Fruit fly (Drosophila melanogaster) whole organism, embryonic: Measurements from ENCODE around the gene Rpn11.

ENCODE experiments used
- Atf6 ChIP-seq: fragments of 200-800 bp; sonication (Bioruptor generic); IDR thresholded peaks from 2 replicates; pipeline ENCODE4 v1.3.6; 2022; ENCODE audit warnings: missing biosample characterization, missing genetic modification characterization
- B-H2 ChIP-seq: fragments of 200-800 bp; sonication (Bioruptor generic); optimal IDR thresholded peaks from 2 replicates; lab custom pipeline; 2018; ENCODE audit warnings: missing biosample characterization, mild to moderate bottlenecking, missing genetic modification characterization
- C15 ChIP-seq: fragments of 200-800 bp; sonication (Bioruptor generic); IDR thresholded peaks from 3 replicates; pipeline ENCODE4 v1.3.6; 2022; ENCODE audit warnings: missing biosample characterization, missing genetic modification characterization
- CG10209 ChIP-seq: fragments of 200-800 bp; sonication (Bioruptor generic); optimal IDR thresholded peaks from 3 replicates; lab custom pipeline; 2017; ENCODE audit warnings: missing biosample characterization, mild to moderate bottlenecking, missing genetic modification characterization, missing genetic modification reagents
- CG11093 ChIP-seq: fragments of 200-800 bp; sonication (Bioruptor generic); IDR thresholded peaks from 3 replicates; pipeline ENCODE4 v1.3.6; 2022; ENCODE audit warnings: missing biosample characterization, missing genetic modification characterization
- CG12104 ChIP-seq: fragments of 200-800 bp; sonication (Bioruptor generic); optimal IDR thresholded peaks from 3 replicates; lab custom pipeline; 2016; ENCODE audit warnings: missing biosample characterization, missing genetic modification characterization
- CG12219 ChIP-seq: fragments of 200-800 bp; sonication (Bioruptor generic); optimal IDR thresholded peaks from 3 replicates; lab custom pipeline; 2018; ENCODE audit warnings: missing biosample characterization, mild to moderate bottlenecking, missing genetic modification characterization
- CG12299 ChIP-seq: fragments of 200-800 bp; sonication (Bioruptor generic); optimal IDR thresholded peaks from 2 replicates; lab custom pipeline; 2018; ENCODE audit warnings: missing biosample characterization, mild to moderate bottlenecking, missing genetic modification characterization
- CG13775 ChIP-seq: fragments of 200-800 bp; sonication (Bioruptor generic); optimal IDR thresholded peaks from 3 replicates; lab custom pipeline; 2017; ENCODE audit warnings: missing biosample characterization, mild to moderate bottlenecking, missing genetic modification characterization
- CG14965 ChIP-seq: fragments of 200-800 bp; sonication (Bioruptor generic); optimal IDR thresholded peaks from 2 replicates; lab custom pipeline; 2016; ENCODE audit warnings: missing biosample characterization, missing genetic modification characterization, borderline replicate concordance
- CG15601 ChIP-seq: fragments of 200-800 bp; sonication (Bioruptor generic); optimal IDR thresholded peaks from 3 replicates; lab custom pipeline; 2019; ENCODE audit warnings: missing biosample characterization, mild to moderate bottlenecking, missing genetic modification characterization, moderate library complexity
- CG17361 ChIP-seq: fragments of 200-800 bp; sonication (Bioruptor generic); IDR thresholded peaks from 3 replicates; pipeline ENCODE4 v1.3.6; 2022; ENCODE audit warnings: missing biosample characterization, missing genetic modification characterization
- CG18011 ChIP-seq: fragments of 200-800 bp; sonication (Bioruptor generic); optimal IDR thresholded peaks from 2 replicates; lab custom pipeline; 2017; ENCODE audit warnings: missing biosample characterization, missing genetic modification characterization, mild to moderate bottlenecking, moderate library complexity, missing genotype
- CG32772 ChIP-seq: fragments of 200-800 bp; sonication (Bioruptor generic); IDR thresholded peaks from 2 replicates; pipeline ENCODE4 v1.3.6; 2022; ENCODE audit warnings: missing biosample characterization, missing genetic modification characterization
- CG6689 ChIP-seq: fragments of 200-800 bp; sonication (Bioruptor generic); IDR thresholded peaks from 2 replicates; pipeline ENCODE4 v1.3.6; 2022; ENCODE audit warnings: missing biosample characterization, missing genetic modification characterization
- CG7786 ChIP-seq: fragments of 200-800 bp; sonication (Bioruptor generic); optimal IDR thresholded peaks from 2 replicates; lab custom pipeline; 2016; ENCODE audit warnings: missing biosample characterization, missing genetic modification characterization
- CG7928 ChIP-seq: fragments of 200-800 bp; sonication (Bioruptor generic); optimal IDR thresholded peaks from 2 replicates; lab custom pipeline; 2017; ENCODE audit warnings: missing biosample characterization, mild to moderate bottlenecking, missing genetic modification characterization
- Dip3 ChIP-seq: fragments of 200-800 bp; sonication (Bioruptor generic); optimal IDR thresholded peaks from 3 replicates; lab custom pipeline; 2016; ENCODE audit warnings: missing biosample characterization, missing genetic modification characterization
- Drgx ChIP-seq: fragments of 200-800 bp; sonication (Bioruptor generic); IDR thresholded peaks from 2 replicates; pipeline ENCODE4 v1.3.6; 2022; ENCODE audit warnings: missing biosample characterization, missing genetic modification characterization
- Ets97D ChIP-seq: fragments of 200-800 bp; sonication (Bioruptor generic); optimal IDR thresholded peaks from 3 replicates; lab custom pipeline; 2016; ENCODE audit warnings: missing biosample characterization, missing genetic modification characterization
- GATAe ChIP-seq: fragments of 200-800 bp; sonication (Bioruptor generic); conservative IDR thresholded peaks from 2 replicates; pipeline ENCODE4 v1.3.6; 2022; ENCODE audit warnings: missing biosample characterization, missing genetic modification characterization
- HLH4C ChIP-seq: fragments of 200-800 bp; sonication (Bioruptor generic); IDR thresholded peaks from 3 replicates; pipeline ENCODE4 v1.3.6; 2022; ENCODE audit warnings: missing biosample characterization, missing genetic modification characterization; ENCODE audit not compliant: partially characterized antibody
- HmgD ChIP-seq: fragments of 200-800 bp; sonication (Bioruptor generic); optimal IDR thresholded peaks from 3 replicates; lab custom pipeline; 2016; ENCODE audit warnings: missing biosample characterization, missing genetic modification characterization
- MESR4 ChIP-seq: fragments of 200-800 bp; sonication (Bioruptor generic); optimal IDR thresholded peaks from 2 replicates; lab custom pipeline; 2018; ENCODE audit warnings: missing biosample characterization, mild to moderate bottlenecking, missing genetic modification characterization, moderate library complexity
- NC2β ChIP-seq: fragments of 200-800 bp; sonication (Bioruptor generic); optimal IDR thresholded peaks from 2 replicates; lab custom pipeline; 2016; ENCODE audit warnings: missing biosample characterization, missing genetic modification characterization
- Optix ChIP-seq: fragments of 200-800 bp; sonication (Bioruptor generic); IDR thresholded peaks from 3 replicates; pipeline ENCODE4 v1.3.6; 2022; ENCODE audit warnings: missing biosample characterization, missing genetic modification characterization
- Six4 ChIP-seq: fragments of 200-800 bp; sonication (Bioruptor generic); optimal IDR thresholded peaks from 2 replicates; lab custom pipeline; 2016; ENCODE audit warnings: missing biosample characterization, missing genetic modification characterization
- Vsx1 ChIP-seq: fragments of 200-800 bp; sonication (Bioruptor generic); optimal IDR thresholded peaks from 2 replicates; lab custom pipeline; 2017; ENCODE audit warnings: missing biosample characterization, mild to moderate bottlenecking, missing genetic modification characterization, missing genetic modification reagents
- ab ChIP-seq: fragments of 200-800 bp; sonication (Bioruptor generic); optimal IDR thresholded peaks from 2 replicates; lab custom pipeline; 2016; ENCODE audit warnings: missing biosample characterization, missing genetic modification characterization
- bsh ChIP-seq, 2 experiments: fragments of 200-800 bp; sonication (Bioruptor generic); optimal IDR thresholded peaks; 2 replicates each; lab custom pipeline; 2017 to 2018; ENCODE audit warnings: mild to moderate bottlenecking in 2 of 2, missing biosample characterization in 2 of 2, missing genetic modification characterization in 2 of 2, moderate library complexity in 1 of 2
- btn ChIP-seq: fragments of 200-800 bp; sonication (Bioruptor generic); optimal IDR thresholded peaks from 2 replicates; lab custom pipeline; 2016; ENCODE audit warnings: missing biosample characterization, missing genetic modification characterization
- chif ChIP-seq, 2 experiments: fragments of 200-800 bp; sonication (Bioruptor generic); optimal IDR thresholded peaks; 3 replicates each; lab custom pipeline; 2016; ENCODE audit warnings: missing biosample characterization in 2 of 2, missing genetic modification characterization in 2 of 2
- fru ChIP-seq: fragments of >200 bp; optimal IDR thresholded peaks from 2 replicates; lab custom pipeline; 2017
- ftz-f1 ChIP-seq: fragments of 200-800 bp; sonication (Bioruptor generic); optimal IDR thresholded peaks from 2 replicates; lab custom pipeline; 2016; ENCODE audit warnings: missing biosample characterization, missing genetic modification characterization
- insv ChIP-seq, 2 experiments: fragments of 200-800 bp; sonication (Bioruptor generic); optimal IDR thresholded peaks; 3 replicates each; lab custom pipeline; 2016 to 2018; ENCODE audit warnings: missing biosample characterization in 2 of 2, missing genetic modification characterization in 2 of 2
- inv ChIP-seq: fragments of 200-800 bp; sonication (Bioruptor generic); IDR thresholded peaks from 2 replicates; pipeline ENCODE4 v1.3.6; 2022; ENCODE audit warnings: missing biosample characterization, missing genetic modification characterization; ENCODE audit not compliant: partially characterized antibody
- kay ChIP-seq: fragments of 200-800 bp; sonication (Bioruptor generic); optimal IDR thresholded peaks from 2 replicates; lab custom pipeline; 2016; ENCODE audit warnings: missing biosample characterization, missing genetic modification characterization
- lmd ChIP-seq: fragments of 200-800 bp; sonication (Bioruptor generic); IDR thresholded peaks from 2 replicates; pipeline ENCODE4 v1.3.6; 2022; ENCODE audit warnings: missing biosample characterization, missing genetic modification characterization
- mam ChIP-seq: fragments of 200-800 bp; sonication (Bioruptor generic); optimal IDR thresholded peaks from 3 replicates; lab custom pipeline; 2016; ENCODE audit warnings: missing biosample characterization, missing genetic modification characterization
- nau ChIP-seq: fragments of 200-800 bp; sonication (Bioruptor generic); optimal IDR thresholded peaks from 3 replicates; lab custom pipeline; 2017; ENCODE audit warnings: missing biosample characterization, mild to moderate bottlenecking, missing genetic modification characterization, missing genetic modification reagents
- nmo ChIP-seq: fragments of 200-800 bp; sonication (Bioruptor generic); optimal IDR thresholded peaks from 2 replicates; lab custom pipeline; 2018; ENCODE audit warnings: missing biosample characterization, mild to moderate bottlenecking, missing genetic modification characterization, moderate library complexity
- odd ChIP-seq: fragments of 200-800 bp; sonication (Bioruptor generic); optimal IDR thresholded peaks from 2 replicates; lab custom pipeline; 2017; ENCODE audit warnings: missing biosample characterization, mild to moderate bottlenecking, missing genetic modification characterization
- org-1 ChIP-seq: fragments of 200-800 bp; sonication (Bioruptor generic); optimal IDR thresholded peaks from 2 replicates; lab custom pipeline; 2017; ENCODE audit warnings: missing biosample characterization, missing genetic modification characterization
- pnt ChIP-seq: fragments of 200-800 bp; sonication (Bioruptor generic); optimal IDR thresholded peaks from 3 replicates; lab custom pipeline; 2016; ENCODE audit warnings: missing biosample characterization, missing genetic modification characterization
- sens ChIP-seq: fragments of 200-800 bp; sonication (Bioruptor generic); peaks from one replicate; lab custom pipeline; 2016; ENCODE audit warnings: missing biosample characterization, missing genetic modification characterization
- slou ChIP-seq: fragments of 200-800 bp; sonication (Bioruptor generic); optimal IDR thresholded peaks from 3 replicates; lab custom pipeline; 2016; ENCODE audit warnings: missing biosample characterization, missing genetic modification characterization
- sob ChIP-seq: fragments of 200-800 bp; sonication (Bioruptor generic); IDR thresholded peaks from 2 replicates; pipeline ENCODE4 v1.3.6; 2022; ENCODE audit warnings: missing biosample characterization, missing genetic modification characterization
- sug ChIP-seq: fragments of 200-800 bp; optimal IDR thresholded peaks from 2 replicates; lab custom pipeline; 2019; ENCODE audit warnings: missing biosample characterization, mild to moderate bottlenecking, missing genetic modification characterization, moderate library complexity
- tna ChIP-seq: fragments of 200-800 bp; sonication (Bioruptor generic); IDR thresholded peaks from 2 replicates; pipeline ENCODE4 v1.3.6; 2022; ENCODE audit warnings: missing biosample characterization, missing genetic modification characterization; ENCODE audit not compliant: partially characterized antibody
- tup ChIP-seq: fragments of 200-800 bp; sonication (Bioruptor generic); optimal IDR thresholded peaks from 2 replicates; lab custom pipeline; 2016; ENCODE audit warnings: missing biosample characterization, mild to moderate bottlenecking, missing genetic modification characterization, moderate library complexity
- wdn ChIP-seq: fragments of 200-800 bp; sonication (Bioruptor generic); IDR thresholded peaks from 2 replicates; pipeline ENCODE4 v1.3.6; 2022; ENCODE audit warnings: missing biosample characterization, missing genetic modification characterization

The Rpn11 gene

dm6 chr2L:5059645-5060254 lies at the start of gene Rpn11:
Rpn11 (minus strand) TSS chr2L:5059790.
- no peak for TF ChIP-seq C15
- TF ChIP-seq nmo = peak; percentile 80
- TF ChIP-seq CG7928 (GFP tag; lab: Kevin White, UChicago) = no peak
- TF ChIP-seq GATAe (GFP tag; lab: Robert Waterston, UW) = no peak
- peak; percentile 46 for TF ChIP-seq Six4 (GFP tag; lab: Kevin White, UChicago)
- peak; percentile 49 for TF ChIP-seq slou (GFP tag; lab: Kevin White, UChicago)
- TF ChIP-seq CG13775 (GFP tag; lab: Kevin White, UChicago) = peak; percentile 79
- no peak for TF ChIP-seq NC2β (GFP tag; lab: Kevin White, UChicago)
- no peak for TF ChIP-seq tna (GFP tag; lab: Robert Waterston, UW)
- TF ChIP-seq MESR4 = peak; percentile 87
- TF ChIP-seq Atf6 (GFP tag; lab: Robert Waterston, UW) = no peak
- no peak for TF ChIP-seq insv (GFP tag; optimal IDR thresholded peaks at IDR 0.05; lab: Kevin White, UChicago)
- TF ChIP-seq org-1 (GFP tag; lab: Kevin White, UChicago) = no peak
- TF ChIP-seq HmgD = no peak
- TF ChIP-seq CG14965 (GFP tag; lab: Kevin White, UChicago) = no peak
- TF ChIP-seq Dip3 = peak; percentile 34
- no peak for TF ChIP-seq CG12219 (GFP tag; lab: Kevin White, UChicago)
- TF ChIP-seq ftz-f1 = no peak
- no peak for TF ChIP-seq CG18011 (GFP tag; lab: Kevin White, UChicago)
- no peak for TF ChIP-seq CG32772 (GFP tag; lab: Robert Waterston, UW)
- peak; percentile 56 for TF ChIP-seq CG15601
- TF ChIP-seq sob (GFP tag; lab: Robert Waterston, UW) = no peak
- TF ChIP-seq bsh (GFP tag; optimal IDR thresholded peaks at IDR 0.05; lab: Kevin White, UChicago) = peak in 1 of 2 experiments; percentile 41
- peak; percentile 51 for TF ChIP-seq CG12104 (GFP tag; lab: Kevin White, UChicago)
- TF ChIP-seq odd (GFP tag; lab: Kevin White, UChicago) = peak; percentile 0
- TF ChIP-seq CG7786 (GFP tag; lab: Kevin White, UChicago) = peak; percentile 29
- no peak for TF ChIP-seq tup
- peak; percentile 44 for TF ChIP-seq HLH4C (GFP tag; lab: Robert Waterston, UW)
- TF ChIP-seq Ets97D (GFP tag; lab: Kevin White, UChicago) = peak; percentile 24
- TF ChIP-seq CG12299 (tag; lab: Kevin White, UChicago) = no peak
- TF ChIP-seq Drgx (GFP tag; lab: Robert Waterston, UW) = no peak
- no peak for TF ChIP-seq CG11093 (GFP tag; lab: Robert Waterston, UW)
- TF ChIP-seq CG6689 (GFP tag; lab: Robert Waterston, UW) = peak; percentile 35
- no peak for TF ChIP-seq ab (GFP tag; lab: Kevin White, UChicago)
- no peak for TF ChIP-seq Optix (GFP tag; lab: Robert Waterston, UW)
- TF ChIP-seq nau (GFP tag; lab: Kevin White, UChicago) = no peak
- TF ChIP-seq CG10209 (GFP tag; lab: Kevin White, UChicago) = peak; percentile 58
- peak; percentile 86 for TF ChIP-seq CG17361 (GFP tag; lab: Robert Waterston, UW)
- TF ChIP-seq lmd (GFP tag; lab: Robert Waterston, UW) = no peak; the same call in 1 of the 2 replicates
- TF ChIP-seq B-H2 (GFP tag; lab: Kevin White, UChicago) = peak; percentile 59
- TF ChIP-seq sug (tag; lab: Kevin White, UChicago) = peak; percentile 78
- TF ChIP-seq fru (lab: Kevin White, UChicago) = no peak
- TF ChIP-seq btn (GFP tag; lab: Kevin White, UChicago) = no peak
- no peak for TF ChIP-seq inv (GFP tag; lab: Robert Waterston, UW)
- TF ChIP-seq kay (GFP tag; lab: Kevin White, UChicago) = peak; percentile 50
- TF ChIP-seq sens = peak; percentile 95
- peak; percentile 16 to 47 for TF ChIP-seq chif (GFP tag; optimal IDR thresholded peaks at IDR 0.05; lab: Kevin White, UChicago)
- TF ChIP-seq mam (GFP tag; lab: Kevin White, UChicago) = peak; percentile 24
- no peak for TF ChIP-seq Vsx1 (GFP tag; lab: Kevin White, UChicago)
- TF ChIP-seq wdn = no peak
- TF ChIP-seq pnt (GFP tag; lab: Kevin White, UChicago) = no peak
